Worm (Caenorhabditis elegans) whole organism, L3 larva: ENCODE data around the gene ZK512.8.

Experiments
- R02D3.7 ChIP-seq: fragments of 150-350 bp; optimal IDR thresholded peaks from 2 replicates; lab custom pipeline; 2014; ENCODE audit warnings: missing biosample characterization, missing genetic modification characterization
- ZK546.5 ChIP-seq: sonication (generic microtip); optimal IDR thresholded peaks from 2 replicates; lab custom pipeline; 2017; ENCODE audit warnings: missing biosample characterization, missing genetic modification characterization
- ceh-16 ChIP-seq: sonication (generic microtip); optimal IDR thresholded peaks from 2 replicates; lab custom pipeline; 2017; ENCODE audit warnings: missing biosample characterization, missing genetic modification characterization
- ceh-82 ChIP-seq: fragments of 150-350 bp; optimal IDR thresholded peaks from 2 replicates; lab custom pipeline; 2014; ENCODE audit warnings: missing biosample characterization, missing genetic modification characterization
- ceh-9 ChIP-seq: sonication (generic microtip); optimal IDR thresholded peaks from 2 replicates; lab custom pipeline; 2018; ENCODE audit warnings: missing biosample characterization, missing genetic modification characterization
- daf-12 ChIP-seq: fragments of 150-350 bp; optimal IDR thresholded peaks from 2 replicates; lab custom pipeline; 2014; ENCODE audit warnings: missing biosample characterization, missing genetic modification reagents, missing genetic modification characterization
- egl-27 ChIP-seq: sonication (generic microtip); optimal IDR thresholded peaks from 4 replicates; lab custom pipeline; 2017; ENCODE audit warnings: missing biosample characterization, missing genetic modification reagents, missing genetic modification characterization
- elt-1 ChIP-seq: fragments of 150-350 bp; optimal IDR thresholded peaks from 2 replicates; lab custom pipeline; 2014; ENCODE audit warnings: missing biosample characterization, missing genetic modification characterization
- elt-2 ChIP-seq: sonication (generic microtip); optimal IDR thresholded peaks from 2 replicates; lab custom pipeline; 2016; ENCODE audit warnings: missing genetic modification reagents, mild to moderate bottlenecking, missing genetic modification characterization, missing compliant biosample characterization
- eor-1 ChIP-seq, 2 experiments: fragments of 150-350 bp; optimal IDR thresholded peaks; 2 replicates each; lab custom pipeline; 2014 to 2018; ENCODE audit warnings: missing biosample characterization in 2 of 2, missing genetic modification characterization in 2 of 2
- fkh-10 ChIP-seq: sonication (generic microtip); optimal IDR thresholded peaks from 2 replicates; lab custom pipeline; 2017; ENCODE audit warnings: missing biosample characterization, missing genetic modification reagents, missing genetic modification characterization
- fkh-2 ChIP-seq: fragments of 150-350 bp; optimal IDR thresholded peaks from 2 replicates; lab custom pipeline; 2014; ENCODE audit warnings: missing biosample characterization, missing genetic modification reagents, missing genetic modification characterization
- hmg-11 ChIP-seq: sonication (generic microtip); optimal IDR thresholded peaks from 2 replicates; lab custom pipeline; 2016; ENCODE audit warnings: missing genetic modification characterization, missing compliant biosample characterization
- lin-15B ChIP-seq: fragments of 150-350 bp; optimal IDR thresholded peaks from 2 replicates; lab custom pipeline; 2014; ENCODE audit warnings: missing biosample characterization, missing genetic modification characterization
- lin-39 ChIP-seq: fragments of 150-350 bp; optimal IDR thresholded peaks from 2 replicates; lab custom pipeline; 2018; ENCODE audit warnings: missing biosample characterization, missing genetic modification reagents, missing genetic modification characterization
- mml-1 ChIP-seq: fragments of 150-350 bp; sonication (generic microtip); optimal IDR thresholded peaks from 3 replicates; lab custom pipeline; 2014; ENCODE audit warnings: missing biosample characterization, missing genetic modification characterization
- nfya-1 ChIP-seq: sonication (generic microtip); optimal IDR thresholded peaks from 2 replicates; lab custom pipeline; 2017; ENCODE audit warnings: missing genetic modification characterization, mild to moderate bottlenecking, missing compliant biosample characterization, antibody characterized with exemption, moderate library complexity; ENCODE audit not compliant: insufficient read depth
- nhr-11 ChIP-seq: fragments of 150-350 bp; optimal IDR thresholded peaks from 2 replicates; lab custom pipeline; 2014; ENCODE audit warnings: missing biosample characterization, missing genetic modification characterization
- nhr-12 ChIP-seq: fragments of 150-350 bp; optimal IDR thresholded peaks from 2 replicates; lab custom pipeline; 2014; ENCODE audit warnings: missing biosample characterization, missing genetic modification characterization
- nhr-23 ChIP-seq: fragments of 150-350 bp; optimal IDR thresholded peaks from 2 replicates; lab custom pipeline; 2014; ENCODE audit warnings: missing biosample characterization, missing genetic modification reagents, missing genetic modification characterization
- nhr-237 ChIP-seq: fragments of 150-350 bp; optimal IDR thresholded peaks from 2 replicates; lab custom pipeline; 2014; ENCODE audit warnings: missing biosample characterization, missing genetic modification characterization
- nhr-25 ChIP-seq: sonication (generic microtip); optimal IDR thresholded peaks from 2 replicates; lab custom pipeline; 2017; ENCODE audit warnings: missing biosample characterization, missing genetic modification characterization
- nhr-28 ChIP-seq: fragments of 150-350 bp; optimal IDR thresholded peaks from 2 replicates; lab custom pipeline; 2014; ENCODE audit warnings: missing biosample characterization, missing genetic modification characterization
- nhr-43 ChIP-seq: sonication (generic microtip); optimal IDR thresholded peaks from 2 replicates; lab custom pipeline; 2016; ENCODE audit warnings: mild to moderate bottlenecking, missing genetic modification characterization, missing compliant biosample characterization; ENCODE audit not compliant: poor library complexity, severe bottlenecking
- nhr-67 ChIP-seq: fragments of 150-350 bp; optimal IDR thresholded peaks from 2 replicates; lab custom pipeline; 2014; ENCODE audit warnings: missing biosample characterization, missing genetic modification characterization
- pha-4 ChIP-seq: fragments of 150-350 bp; optimal IDR thresholded peaks from 2 replicates; lab custom pipeline; 2014; ENCODE audit warnings: missing biosample characterization, missing genetic modification reagents, missing genetic modification characterization
- pqm-1 ChIP-seq: fragments of 150-350 bp; optimal IDR thresholded peaks from 2 replicates; lab custom pipeline; 2017; ENCODE audit warnings: missing biosample characterization, missing genetic modification characterization, inconsistent platforms
- sea-2 ChIP-seq: fragments of 150-350 bp; sonication (generic microtip); optimal IDR thresholded peaks from 4 replicates; lab custom pipeline; 2014; ENCODE audit warnings: missing biosample characterization, missing genetic modification reagents, missing genetic modification characterization
- skn-1 ChIP-seq: fragments of 150-350 bp; optimal IDR thresholded peaks from 2 replicates; lab custom pipeline; 2014; ENCODE audit warnings: missing biosample characterization, missing genetic modification characterization
- snpc-4 ChIP-seq: fragments of 150-350 bp; optimal IDR thresholded peaks from 2 replicates; lab custom pipeline; 2014; ENCODE audit warnings: missing biosample characterization, missing genetic modification characterization
- tbx-2 ChIP-seq: sonication (generic microtip); optimal IDR thresholded peaks from 2 replicates; lab custom pipeline; 2016; ENCODE audit warnings: mild to moderate bottlenecking, missing genetic modification characterization, missing compliant biosample characterization
- unc-62 ChIP-seq: fragments of 150-350 bp; sonication (generic microtip); optimal IDR thresholded peaks from 4 replicates; lab custom pipeline; 2014; ENCODE audit warnings: missing biosample characterization, missing genetic modification reagents, missing genetic modification characterization
- zag-1 ChIP-seq: fragments of 150-350 bp; optimal IDR thresholded peaks from 2 replicates; lab custom pipeline; 2014; ENCODE audit warnings: missing biosample characterization, missing genetic modification characterization
- ztf-11 ChIP-seq: fragments of 150-350 bp; optimal IDR thresholded peaks from 2 replicates; lab custom pipeline; 2014; ENCODE audit warnings: missing biosample characterization, missing genetic modification characterization

The ZK512.8 gene

DNA sequence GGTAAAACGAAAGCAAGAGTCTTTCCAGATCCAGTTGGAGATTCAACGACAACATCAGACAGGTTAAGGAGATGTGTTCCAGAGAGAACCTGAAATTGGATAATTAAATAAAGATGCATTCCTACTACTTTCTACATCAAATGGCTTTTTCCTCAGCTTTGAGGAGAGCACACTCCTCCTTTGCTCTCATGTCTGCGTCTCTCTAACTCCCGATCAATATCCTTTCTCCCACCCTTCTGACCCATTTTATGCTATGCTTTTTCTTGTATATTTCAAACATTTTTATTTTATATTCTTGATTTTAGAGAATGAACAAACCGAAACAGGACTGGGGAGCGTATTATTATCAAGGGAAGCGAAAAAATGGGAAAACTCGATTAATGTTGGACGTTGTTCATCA is 2.0 kb upstream of the ZK512.8 start, which contains the start of gene ZK512.11:
Gene ZK512.11 (plus strand): TSS at position 301 of the 400 bp plus-strand sequence.
- TF ChIP-seq lin-39 (tag; lab: Kevin White, UChicago) (no peak), ceh-82 (tag; lab: Kevin White, UChicago) (no peak), hmg-11 (tag; lab: Kevin White, UChicago) (peak; percentile 7), nfya-1 (tag; lab: Kevin White, UChicago) (peak; percentile 11)
- TF ChIP-seq, all 47 proteins: peak for 2

DNA sequence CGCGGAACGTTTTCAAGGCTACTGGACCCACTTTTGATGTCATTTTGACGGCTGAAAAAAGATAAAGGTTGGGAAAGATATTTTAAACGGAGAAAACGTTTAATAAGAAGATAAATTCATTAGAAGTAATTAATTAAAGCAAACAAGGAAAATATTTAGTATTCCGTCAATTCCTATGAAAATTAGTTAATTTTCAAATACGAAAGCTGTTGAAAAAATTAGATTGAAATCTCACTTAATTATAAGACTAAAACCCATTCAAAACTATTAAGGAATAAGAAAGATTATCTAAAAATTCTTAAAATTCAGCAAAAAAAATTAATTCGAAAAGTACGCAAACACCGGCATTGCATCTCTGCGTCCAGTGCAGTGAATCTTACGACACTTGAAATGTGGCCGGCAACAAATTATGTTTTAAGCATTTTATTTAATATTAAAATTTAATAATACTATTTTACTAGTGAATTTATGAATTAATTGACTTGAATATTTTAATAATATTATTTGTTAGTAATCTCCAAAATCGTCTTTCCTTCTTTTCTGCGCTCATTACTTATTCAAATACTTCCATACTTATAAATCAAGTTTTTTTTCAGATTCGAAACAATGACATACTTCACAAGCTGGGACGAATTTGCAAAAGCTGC is 998 bp upstream of the ZK512.8 start, which contains the start of the genes ZK512.2 and ZK512.4:
Gene ZK512.2 (minus strand): TSS at position 51 of the 647 bp plus-strand sequence.
Gene ZK512.4 (plus strand): TSS at position 597 of the 647 bp plus-strand sequence.
- TF ChIP-seq nhr-12 (tag; lab: Kevin White, UChicago) (no peak), pha-4 (tag; lab: Kevin White, UChicago) (peak; percentile 52)

DNA sequence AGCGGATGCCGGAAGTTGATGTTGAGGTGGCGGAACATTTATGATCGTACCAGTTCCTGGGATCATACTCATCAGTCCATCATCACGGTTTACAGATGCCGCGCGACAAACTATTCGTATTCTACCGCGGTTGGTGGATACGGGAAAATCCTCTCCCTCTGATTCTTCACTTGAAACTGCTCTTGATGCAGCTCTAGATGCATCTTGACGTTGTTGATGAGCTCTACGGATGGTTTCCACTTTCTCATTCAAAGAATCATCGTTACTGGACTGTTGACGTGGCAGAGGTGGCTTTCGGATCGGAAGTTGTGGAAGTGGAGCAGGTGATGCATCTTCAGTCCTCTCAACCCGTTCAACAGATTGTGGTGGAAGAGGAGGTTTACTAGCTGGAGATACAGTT is 3.3 kb downstream of the ZK512.8 start:
- TF ChIP-seq pqm-1: no peak
- TF ChIP-seq nhr-23 (tag; lab: Kevin White, UChicago): no peak
- no peak for TF ChIP-seq fkh-2 (tag; lab: Kevin White, UChicago)
- TF ChIP-seq lin-15B (tag; lab: Kevin White, UChicago): no peak
- no peak for TF ChIP-seq tbx-2
- no peak for TF ChIP-seq daf-12 (tag; lab: Kevin White, UChicago)
- no peak for TF ChIP-seq ztf-11 (tag; lab: Kevin White, UChicago)
- TF ChIP-seq R02D3.7: no peak
- TF ChIP-seq ceh-82 (tag; lab: Kevin White, UChicago): no peak
- no peak for TF ChIP-seq eor-1 (tag; optimal IDR thresholded peaks at IDR 0.05; lab: Kevin White, UChicago)
- no peak for TF ChIP-seq nhr-25 (tag; lab: Kevin White, UChicago)
- no peak for TF ChIP-seq nfya-1 (tag; lab: Kevin White, UChicago)
- no peak for TF ChIP-seq mml-1 (tag; lab: Kevin White, UChicago)
- no peak for TF ChIP-seq skn-1
- no peak for TF ChIP-seq nhr-11 (tag; lab: Kevin White, UChicago)
- TF ChIP-seq snpc-4: no peak
- no peak for TF ChIP-seq nhr-67 (tag; lab: Kevin White, UChicago)
- TF ChIP-seq fkh-10: no peak
- no peak for TF ChIP-seq egl-27 (tag; lab: Kevin White, UChicago)

DNA sequence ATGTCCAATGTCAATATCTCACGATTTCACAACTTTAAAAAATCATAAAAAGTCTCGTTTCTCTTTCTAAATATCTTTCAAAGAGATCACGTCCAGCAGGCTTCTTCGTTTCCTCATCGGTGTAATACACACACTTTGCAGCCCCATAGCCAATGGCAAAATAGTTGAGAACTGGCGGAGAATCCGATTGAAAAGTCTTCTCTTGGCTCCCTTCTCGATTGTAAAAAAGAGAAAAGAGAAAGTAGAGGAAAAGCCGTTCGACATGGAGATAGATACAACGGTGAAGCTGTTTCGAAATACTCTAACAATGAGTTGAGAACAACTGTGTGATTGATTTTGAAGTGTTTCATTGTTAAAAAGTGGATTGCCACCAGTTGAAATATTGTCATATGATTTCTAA is 5.9 kb downstream of the ZK512.8 start:
- TF ChIP-seq ceh-16 (no peak), nfya-1 (tag; lab: Kevin White, UChicago) (peak; percentile 52), nhr-43 (no peak), ZK546.5 (tag; lab: Kevin White, UChicago) (no peak)

DNA sequence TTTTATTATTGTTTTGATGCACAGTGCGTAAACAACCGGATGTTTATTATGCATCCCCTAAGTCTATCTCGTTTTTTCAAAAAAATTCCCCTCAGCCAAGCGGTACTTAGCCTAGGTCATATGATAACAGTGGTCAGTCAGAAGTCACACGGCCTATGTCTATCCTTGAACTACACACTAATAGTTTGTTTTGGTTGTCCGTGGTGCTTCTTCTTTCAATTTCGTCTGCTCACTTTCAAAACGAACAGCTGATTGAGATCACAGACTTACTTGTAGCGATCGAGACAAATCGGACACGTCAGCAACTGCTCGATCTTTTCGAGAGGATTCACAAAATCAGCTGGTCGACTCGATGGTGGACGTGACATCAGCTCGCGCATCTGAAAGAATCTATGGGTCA is 7.1 kb downstream of the ZK512.8 start:
- TF ChIP-seq snpc-4 (no peak), tbx-2 (no peak), fkh-10 (no peak), pqm-1 (no peak), hmg-11 (tag; lab: Kevin White, UChicago) (no peak), nhr-43 (no peak), elt-2 (tag; lab: Kevin White, UChicago) (no peak), daf-12 (tag; lab: Kevin White, UChicago) (no peak), zag-1 (no peak), nhr-28 (no peak)

DNA sequence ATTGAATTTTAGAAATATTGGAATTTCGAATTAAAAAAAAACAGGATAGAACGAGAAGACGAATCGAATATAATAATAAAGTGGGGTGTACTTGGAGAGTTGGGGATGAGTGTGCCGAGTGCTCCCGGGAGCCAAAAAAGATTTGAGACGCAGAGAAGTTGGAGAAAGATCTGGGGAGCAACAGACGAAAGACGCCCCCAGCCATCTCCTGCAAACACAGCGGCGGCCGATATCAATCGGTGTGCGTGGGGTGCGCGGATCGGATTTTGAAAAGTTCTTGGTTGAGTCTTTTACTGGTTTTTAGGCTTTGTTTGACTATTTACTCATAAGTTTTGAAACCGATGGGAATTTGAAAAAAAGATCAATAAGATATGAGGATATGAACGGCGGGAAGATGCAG is 7.9 kb downstream of the ZK512.8 start, which contains the start of gene nhl-1:
Gene nhl-1 (minus strand): TSS at position 101 of the 400 bp plus-strand sequence.
- TF ChIP-seq nhr-23 (tag; lab: Kevin White, UChicago): no peak
- no peak for TF ChIP-seq lin-15B (tag; lab: Kevin White, UChicago)
- TF ChIP-seq ZK546.5 (tag; lab: Kevin White, UChicago): no peak
- no peak for TF ChIP-seq R02D3.7
- no peak for TF ChIP-seq unc-62 (GFP tag; lab: Kevin White, UChicago)
- no peak for TF ChIP-seq eor-1 (tag; optimal IDR thresholded peaks at IDR 0.05; lab: Kevin White, UChicago)
- TF ChIP-seq mml-1 (tag; lab: Kevin White, UChicago): no peak
- TF ChIP-seq sea-2: no peak
- no peak for TF ChIP-seq elt-2 (tag; lab: Kevin White, UChicago)
- TF ChIP-seq ceh-9 (tag; lab: Kevin White, UChicago): no peak
- no peak for TF ChIP-seq elt-1 (tag; lab: Kevin White, UChicago)
- TF ChIP-seq nhr-25 (tag; lab: Kevin White, UChicago): no peak
- TF ChIP-seq nhr-12 (tag; lab: Kevin White, UChicago): no peak
- TF ChIP-seq nhr-237 (tag; lab: Kevin White, UChicago): no peak
- no peak for TF ChIP-seq daf-12 (tag; lab: Kevin White, UChicago)
